Worm (Caenorhabditis elegans) whole organism, mixed stage, embryonic: ENCODE results near the gene bcat-1.

Source experiments
- flh-1 ChIP-seq: fragments of 200-800 bp; sonication (Bioruptor generic); optimal IDR thresholded peaks from 2 replicates; lab custom pipeline; 2018; ENCODE audit warnings: mild to moderate bottlenecking, missing genetic modification characterization, moderate library complexity, missing compliant biosample characterization
- nhr-76 ChIP-seq: sonication (generic microtip); optimal IDR thresholded peaks from 2 replicates; lab custom pipeline; 2017; ENCODE audit warnings: missing biosample characterization, missing genetic modification characterization
- unc-62 ChIP-seq: fragments of 150-350 bp; optimal IDR thresholded peaks from 2 replicates; lab custom pipeline; 2014; ENCODE audit warnings: missing biosample characterization, missing genetic modification reagents, missing genetic modification characterization

ce11 chrX:12899140-12899888 lies 22.0 kb downstream of the bcat-1 start:
- no peak for TF ChIP-seq nhr-76
- no peak for TF ChIP-seq flh-1 (GFP tag; lab: Kevin White, UChicago)
- no peak for TF ChIP-seq unc-62 (GFP tag; lab: Kevin White, UChicago)
